Fruit fly (Drosophila melanogaster) whole organism, embryonic: Measurements from ENCODE around the gene CG43679.

Source experiments
- ATbp ChIP-seq: fragments of 200-800 bp; sonication (Bioruptor generic); optimal IDR thresholded peaks from 2 replicates; lab custom pipeline; 2017; ENCODE audit warnings: missing biosample characterization, mild to moderate bottlenecking, missing genetic modification characterization, missing genetic modification reagents
- Bteb2 ChIP-seq: fragments of 200-800 bp; sonication (Bioruptor generic); optimal IDR thresholded peaks from 2 replicates; lab custom pipeline; 2016; ENCODE audit warnings: missing biosample characterization, missing genetic modification characterization
- CG10147 ChIP-seq: fragments of 200-800 bp; sonication (Bioruptor generic); optimal IDR thresholded peaks from 2 replicates; lab custom pipeline; 2019; ENCODE audit warnings: missing biosample characterization, mild to moderate bottlenecking, missing genetic modification characterization, moderate library complexity
- CG10565 ChIP-seq: fragments of 200-800 bp; sonication (Bioruptor generic); optimal IDR thresholded peaks from 3 replicates; lab custom pipeline; 2016; ENCODE audit warnings: missing biosample characterization, mild to moderate bottlenecking, missing genetic modification characterization
- CG10654 ChIP-seq: fragments of 200-800 bp; sonication (Bioruptor generic); optimal IDR thresholded peaks from 2 replicates; lab custom pipeline; 2016; ENCODE audit warnings: missing biosample characterization, missing genetic modification characterization
- CG10979 ChIP-seq: fragments of 200-800 bp; sonication (Bioruptor generic); optimal IDR thresholded peaks from 2 replicates; lab custom pipeline; 2018; ENCODE audit warnings: missing biosample characterization, mild to moderate bottlenecking, missing genetic modification characterization, moderate library complexity
- CG12104 ChIP-seq: fragments of 200-800 bp; sonication (Bioruptor generic); optimal IDR thresholded peaks from 3 replicates; lab custom pipeline; 2016; ENCODE audit warnings: missing biosample characterization, missing genetic modification characterization
- CG15073 ChIP-seq: fragments of 200-800 bp; sonication (Bioruptor generic); optimal IDR thresholded peaks from 2 replicates; lab custom pipeline; 2016; ENCODE audit warnings: missing biosample characterization, missing genetic modification characterization
- CG17328 ChIP-seq: fragments of 200-800 bp; sonication (Bioruptor generic); IDR thresholded peaks from 2 replicates; pipeline ENCODE4 v1.3.6; 2022; ENCODE audit warnings: missing biosample characterization, missing genetic modification characterization
- CG17361 ChIP-seq: fragments of 200-800 bp; sonication (Bioruptor generic); IDR thresholded peaks from 3 replicates; pipeline ENCODE4 v1.3.6; 2022; ENCODE audit warnings: missing biosample characterization, missing genetic modification characterization
- CG18011 ChIP-seq: fragments of 200-800 bp; sonication (Bioruptor generic); optimal IDR thresholded peaks from 2 replicates; lab custom pipeline; 2017; ENCODE audit warnings: missing biosample characterization, missing genetic modification characterization, mild to moderate bottlenecking, moderate library complexity, missing genotype
- CG18599 ChIP-seq: fragments of 200-800 bp; sonication (Bioruptor generic); optimal IDR thresholded peaks from 3 replicates; lab custom pipeline; 2017; ENCODE audit warnings: missing biosample characterization, missing genetic modification characterization, mild to moderate bottlenecking, moderate library complexity, missing genetic modification reagents
- CG2889 ChIP-seq: fragments of 200-800 bp; sonication (Bioruptor generic); IDR thresholded peaks from 3 replicates; pipeline ENCODE4 v1.3.6; 2022; ENCODE audit warnings: missing biosample characterization, missing genetic modification characterization
- CG34376 ChIP-seq: fragments of 200-800 bp; sonication (Bioruptor generic); optimal IDR thresholded peaks from 2 replicates; lab custom pipeline; 2018; ENCODE audit warnings: missing biosample characterization, mild to moderate bottlenecking, missing genetic modification characterization
- CG4328 ChIP-seq: fragments of 200-800 bp; sonication (Bioruptor generic); optimal IDR thresholded peaks from 3 replicates; lab custom pipeline; 2017; ENCODE audit warnings: missing biosample characterization, missing genetic modification reagents, missing genetic modification characterization
- CG4707 ChIP-seq: fragments of 200-800 bp; sonication (Bioruptor generic); optimal IDR thresholded peaks from 2 replicates; lab custom pipeline; 2018; ENCODE audit warnings: missing biosample characterization, mild to moderate bottlenecking, missing genetic modification characterization, moderate library complexity
- CG6175 ChIP-seq: fragments of 200-800 bp; sonication (Bioruptor generic); IDR thresholded peaks from 3 replicates; pipeline ENCODE4 v1.3.6; 2022; ENCODE audit warnings: missing biosample characterization, missing genetic modification characterization
- CG7372 ChIP-seq: fragments of 200-800 bp; sonication (Bioruptor generic); IDR thresholded peaks from 2 replicates; pipeline ENCODE4 v1.3.6; 2022; ENCODE audit warnings: missing biosample characterization, missing genetic modification characterization
- CG7745 ChIP-seq: fragments of 200-800 bp; sonication (Bioruptor generic); optimal IDR thresholded peaks from 2 replicates; lab custom pipeline; 2018; ENCODE audit warnings: missing biosample characterization, mild to moderate bottlenecking, missing genetic modification characterization, moderate library complexity
- CG7786 ChIP-seq: fragments of 200-800 bp; sonication (Bioruptor generic); optimal IDR thresholded peaks from 2 replicates; lab custom pipeline; 2016; ENCODE audit warnings: missing biosample characterization, missing genetic modification characterization
- CrebB ChIP-seq: fragments of 200-800 bp; sonication (Bioruptor generic); optimal IDR thresholded peaks from 3 replicates; lab custom pipeline; 2018; ENCODE audit warnings: missing biosample characterization, mild to moderate bottlenecking, missing genetic modification characterization
- Dfd ChIP-seq, 2 experiments: fragments of >200 bp; optimal IDR thresholded peaks; 2 replicates each; lab custom pipeline; 2017; ENCODE audit warnings: missing biosample characterization in 2 of 2, missing genetic modification characterization in 2 of 2
- Ets65A ChIP-seq: fragments of 200-800 bp; sonication (Bioruptor generic); peaks from one replicate; lab custom pipeline; 2016; ENCODE audit warnings: missing biosample characterization, missing genetic modification characterization
- Fer1 ChIP-seq: fragments of 200-800 bp; sonication (Bioruptor generic); optimal IDR thresholded peaks from 2 replicates; lab custom pipeline; 2017; ENCODE audit warnings: missing biosample characterization, mild to moderate bottlenecking, missing genetic modification characterization
- Fer2 ChIP-seq: fragments of 200-800 bp; sonication (Bioruptor generic); optimal IDR thresholded peaks from 2 replicates; lab custom pipeline; 2018; ENCODE audit warnings: missing biosample characterization, mild to moderate bottlenecking, missing genetic modification characterization, moderate library complexity
- H15 ChIP-seq: fragments of 200-800 bp; sonication (Bioruptor generic); IDR thresholded peaks from 3 replicates; pipeline ENCODE4 v1.3.6; 2022; ENCODE audit warnings: missing biosample characterization, missing genetic modification characterization
- HLH3B ChIP-seq: fragments of 200-800 bp; sonication (Bioruptor generic); IDR thresholded peaks from 2 replicates; pipeline ENCODE4 v1.3.6; 2022; ENCODE audit warnings: missing biosample characterization, missing genetic modification characterization
- Hmx ChIP-seq: fragments of 200-800 bp; sonication (Bioruptor generic); optimal IDR thresholded peaks from 2 replicates; lab custom pipeline; 2016; ENCODE audit warnings: missing biosample characterization, missing genetic modification characterization
- Hr39 ChIP-seq: fragments of >200 bp; optimal IDR thresholded peaks from 2 replicates; lab custom pipeline; 2017
- Jarid2 ChIP-seq: fragments of 200-800 bp; sonication (Bioruptor generic); optimal IDR thresholded peaks from 3 replicates; lab custom pipeline; 2017; ENCODE audit warnings: mild to moderate bottlenecking, missing biosample characterization, missing genetic modification reagents, missing genetic modification characterization
- Lim3 ChIP-seq: fragments of 200-800 bp; sonication (Bioruptor generic); IDR thresholded peaks from 2 replicates; pipeline ENCODE4 v1.3.6; 2022; ENCODE audit warnings: missing biosample characterization, missing genetic modification characterization
- NfI ChIP-seq: fragments of 200-800 bp; sonication (Bioruptor generic); optimal IDR thresholded peaks from 3 replicates; lab custom pipeline; 2018; ENCODE audit warnings: missing biosample characterization, mild to moderate bottlenecking, missing genetic modification characterization, moderate library complexity
- Oaz ChIP-seq: fragments of 200-800 bp; sonication (Bioruptor generic); IDR thresholded peaks from 2 replicates; pipeline ENCODE4 v1.3.6; 2022; ENCODE audit warnings: missing biosample characterization, missing genetic modification characterization
- Six4 ChIP-seq: fragments of 200-800 bp; sonication (Bioruptor generic); optimal IDR thresholded peaks from 2 replicates; lab custom pipeline; 2016; ENCODE audit warnings: missing biosample characterization, missing genetic modification characterization
- Vsx1 ChIP-seq: fragments of 200-800 bp; sonication (Bioruptor generic); optimal IDR thresholded peaks from 2 replicates; lab custom pipeline; 2017; ENCODE audit warnings: missing biosample characterization, mild to moderate bottlenecking, missing genetic modification characterization, missing genetic modification reagents
- aop ChIP-seq: fragments of 200-800 bp; sonication (Bioruptor generic); IDR thresholded peaks from 2 replicates; pipeline ENCODE4 v1.3.6; 2022; ENCODE audit warnings: missing biosample characterization, missing genetic modification characterization
- ara ChIP-seq: fragments of 200-800 bp; sonication (Bioruptor generic); IDR thresholded peaks from 2 replicates; pipeline ENCODE4 v1.3.6; 2022; ENCODE audit warnings: missing biosample characterization, missing genetic modification characterization
- bsh ChIP-seq, 2 experiments: fragments of 200-800 bp; sonication (Bioruptor generic); optimal IDR thresholded peaks; 2 replicates each; lab custom pipeline; 2017 to 2018; ENCODE audit warnings: mild to moderate bottlenecking in 2 of 2, missing biosample characterization in 2 of 2, missing genetic modification characterization in 2 of 2, moderate library complexity in 1 of 2
- corto ChIP-seq: fragments of 200-800 bp; sonication (Bioruptor generic); optimal IDR thresholded peaks from 2 replicates; lab custom pipeline; 2016; ENCODE audit warnings: missing biosample characterization, mild to moderate bottlenecking, missing genetic modification characterization, moderate library complexity
- cwo ChIP-seq: fragments of 200-800 bp; sonication (Bioruptor generic); optimal IDR thresholded peaks from 3 replicates; lab custom pipeline; 2017; ENCODE audit warnings: missing biosample characterization, missing genetic modification characterization, mild to moderate bottlenecking, moderate library complexity, missing genetic modification reagents
- gce ChIP-seq: fragments of 200-800 bp; sonication (Bioruptor generic); IDR thresholded peaks from 3 replicates; pipeline ENCODE4 v1.3.6; 2022; ENCODE audit warnings: missing biosample characterization, missing genetic modification characterization
- hb ChIP-seq: fragments of 200-800 bp; sonication (Bioruptor generic); IDR thresholded peaks from 3 replicates; pipeline ENCODE4 v1.3.6; 2022; ENCODE audit warnings: missing biosample characterization, missing genetic modification characterization; ENCODE audit not compliant: partially characterized antibody
- ind ChIP-seq: fragments of 200-800 bp; sonication (Bioruptor generic); optimal IDR thresholded peaks from 3 replicates; lab custom pipeline; 2016; ENCODE audit warnings: missing biosample characterization, missing genetic modification characterization
- kah ChIP-seq: fragments of 200-800 bp; sonication (Bioruptor generic); optimal IDR thresholded peaks from 2 replicates; lab custom pipeline; 2018; ENCODE audit warnings: missing biosample characterization, mild to moderate bottlenecking, missing genetic modification characterization
- nerfin-1 ChIP-seq: fragments of 200-800 bp; sonication (Bioruptor generic); optimal IDR thresholded peaks from 3 replicates; lab custom pipeline; 2019; ENCODE audit warnings: missing biosample characterization, mild to moderate bottlenecking, missing genetic modification characterization, moderate library complexity
- p53 ChIP-seq: fragments of 200-800 bp; sonication (Bioruptor generic); optimal IDR thresholded peaks from 2 replicates; lab custom pipeline; 2016; ENCODE audit warnings: missing biosample characterization, missing genetic modification characterization
- pita ChIP-seq: fragments of 200-800 bp; sonication (Bioruptor generic); optimal IDR thresholded peaks from 2 replicates; lab custom pipeline; 2017; ENCODE audit warnings: missing biosample characterization, mild to moderate bottlenecking, missing genetic modification characterization
- sens ChIP-seq: fragments of 200-800 bp; sonication (Bioruptor generic); peaks from one replicate; lab custom pipeline; 2016; ENCODE audit warnings: missing biosample characterization, missing genetic modification characterization
- slbo ChIP-seq: fragments of 200-800 bp; sonication (Bioruptor generic); IDR thresholded peaks from 2 replicates; pipeline ENCODE4 v1.3.6; 2022; ENCODE audit warnings: missing biosample characterization, missing genetic modification characterization

Gene CG43679

dm6 chr3L:15098659-15099512 is 47.7 kb upstream of the CG43679 start (continued):
- peak; percentile 13 for TF ChIP-seq p53 (GFP tag; lab: Kevin White, UChicago)
- TF ChIP-seq sens (GFP tag; lab: Kevin White, UChicago), result peak; percentile 92
- no peak for TF ChIP-seq Oaz
- peak; percentile 86 for TF ChIP-seq Vsx1 (GFP tag; lab: Kevin White, UChicago)
- peak; percentile 52 for TF ChIP-seq Ets65A (GFP tag; lab: Kevin White, UChicago)
- TF ChIP-seq hb (GFP tag; lab: Robert Waterston, UW), result no peak
- no peak for TF ChIP-seq aop (GFP tag; lab: Robert Waterston, UW)
- peak; percentile 97 for TF ChIP-seq CG10979 (tag; lab: Kevin White, UChicago)
- peak; percentile 84 for TF ChIP-seq ind
- no peak for TF ChIP-seq Hr39 (lab: Kevin White, UChicago)
- peak; percentile 82 for TF ChIP-seq CG4328 (GFP tag; lab: Kevin White, UChicago)
- no peak for TF ChIP-seq Dfd (GFP tag; optimal IDR thresholded peaks at IDR 0.05; lab: Kevin White, UChicago)
- TF ChIP-seq NfI, result peak; percentile 51
- TF ChIP-seq Bteb2 (GFP tag; lab: Kevin White, UChicago), result no peak
- TF ChIP-seq corto (GFP tag; lab: Kevin White, UChicago), result peak; percentile 5
- peak; percentile 69 for TF ChIP-seq CG34376
- TF ChIP-seq H15, result peak; percentile 66; the same call in 2 of the 3 replicates
- peak; percentile 97 for TF ChIP-seq CG17361
- TF ChIP-seq slbo (GFP tag; lab: Robert Waterston, UW), result peak; percentile 71
- peak; percentile 67; the same call in 1 of the 2 replicates for TF ChIP-seq CG7372
- TF ChIP-seq cwo (GFP tag; lab: Kevin White, UChicago), result peak; percentile 92
- TF ChIP-seq HLH3B (GFP tag; lab: Robert Waterston, UW), result peak; percentile 91
- peak; percentile 53 to 89 for TF ChIP-seq bsh (GFP tag; optimal IDR thresholded peaks at IDR 0.05; lab: Kevin White, UChicago)
- peak; percentile 80 for TF ChIP-seq CG12104
- peak; percentile 91; the same call in 2 of the 3 replicates for TF ChIP-seq gce
- peak; percentile 95 for TF ChIP-seq CG10147 (GFP tag; lab: Kevin White, UChicago)
- TF ChIP-seq Lim3, result no peak
- TF ChIP-seq CG7745 (tag; lab: Kevin White, UChicago), result no peak
- peak; percentile 62 for TF ChIP-seq kah (GFP tag; lab: Kevin White, UChicago)
- peak; percentile 87 for TF ChIP-seq Six4 (GFP tag; lab: Kevin White, UChicago)
- TF ChIP-seq CG7786 (GFP tag; lab: Kevin White, UChicago), result no peak
- TF ChIP-seq Fer1 (GFP tag; lab: Kevin White, UChicago), result peak; percentile 89
- TF ChIP-seq CG18011, result no peak
- TF ChIP-seq CG18599 (GFP tag; lab: Kevin White, UChicago), result peak; percentile 92
- TF ChIP-seq ara (GFP tag; lab: Robert Waterston, UW), result peak; percentile 69
- TF ChIP-seq CrebB (tag; lab: Kevin White, UChicago), result peak; percentile 50
- TF ChIP-seq Fer2 (tag; lab: Kevin White, UChicago), result peak; percentile 77
- peak; percentile 95 for TF ChIP-seq ATbp
- no peak for TF ChIP-seq Hmx (GFP tag; lab: Kevin White, UChicago)
- TF ChIP-seq CG17328 (GFP tag; lab: Robert Waterston, UW), result peak; percentile 86
- 0 out of 3 replicates have a peak, but pooled peaks have one; percentile 13 for TF ChIP-seq CG6175 (GFP tag; lab: Robert Waterston, UW)
- TF ChIP-seq CG2889 (GFP tag; lab: Robert Waterston, UW), result 0 out of 3 replicates have a peak, but pooled peaks have one; percentile 8
- TF ChIP-seq Jarid2 (GFP tag; lab: Kevin White, UChicago), result peak; percentile 43
- peak; percentile 91 for TF ChIP-seq nerfin-1 (tag; lab: Kevin White, UChicago)
- TF ChIP-seq CG4707 (GFP tag; lab: Kevin White, UChicago), result peak; percentile 34
- peak; percentile 81 for TF ChIP-seq CG10654 (GFP tag; lab: Kevin White, UChicago)
- TF ChIP-seq CG10565 (GFP tag; lab: Kevin White, UChicago), result peak; percentile 22
- TF ChIP-seq pita (GFP tag; lab: Kevin White, UChicago), result no peak
- no peak for TF ChIP-seq CG15073 (GFP tag; lab: Kevin White, UChicago)
